Worm (Caenorhabditis elegans) whole organism, mixed stage, embryonic: ENCODE data around the gene nhr-251.

Experiments used
- ces-1 ChIP-seq: fragments of 150-350 bp; optimal IDR thresholded peaks from 2 replicates; lab custom pipeline; 2014; ENCODE audit warnings: missing biosample characterization, missing genetic modification reagents, missing genetic modification characterization
- unc-39 ChIP-seq: fragments of 150-350 bp; optimal IDR thresholded peaks from 2 replicates; lab custom pipeline; 2014; ENCODE audit warnings: missing biosample characterization, missing genetic modification characterization
- unc-62 ChIP-seq: fragments of 150-350 bp; optimal IDR thresholded peaks from 2 replicates; lab custom pipeline; 2014; ENCODE audit warnings: missing biosample characterization, missing genetic modification reagents, missing genetic modification characterization

ce11 chrV:562834-563233 is 37.5 kb upstream of the nhr-251 start, which contains the start of gene C14C6.2:
- TF ChIP-seq unc-62 (GFP tag; lab: Kevin White, UChicago) (no peak), unc-39 (tag; lab: Kevin White, UChicago) (no peak), ces-1 (GFP tag; lab: Kevin White, UChicago) (no peak)
